Worm (Caenorhabditis elegans): ENCODE results near the gene pelo-1.

Gene pelo-1

ce11 chrIII:4223668-4224127 is 19.7 kb upstream of the pelo-1 start (continued):
- no peak for TF ChIP-seq Y105C5A.15 (GFP tag; IDR thresholded peaks at IDR 0.05)
- TF ChIP-seq fos-1 (tag; optimal IDR thresholded peaks at IDR 0.05), result no peak
- TF ChIP-seq spr-3 (GFP tag; optimal IDR thresholded peaks at IDR 0.05), result no peak
- peak; percentile 57 for TF ChIP-seq T26A8.4 (GFP tag; IDR thresholded peaks at IDR 0.05)
- TF ChIP-seq cey-2 (tag; optimal IDR thresholded peaks at IDR 0.05; ENCODE audit: borderline replicate concordance, insufficient read depth), result no peak
- no peak for TF ChIP-seq duxl-1 (tag; optimal IDR thresholded peaks at IDR 0.05; ENCODE audit: poor library complexity)
- peak in 1 of 2 experiments; percentile 99 for TF ChIP-seq unc-62 (GFP tag; optimal IDR thresholded peaks at IDR 0.05 in 1 of 2)
- TF ChIP-seq unc-62 (tag; optimal IDR thresholded peaks at IDR 0.05), result no peak
- peak; percentile 1 for TF ChIP-seq zfp-2 (tag; optimal IDR thresholded peaks at IDR 0.05)
- TF ChIP-seq arid-1 (GFP tag; conservative IDR thresholded peaks at IDR 0.05), result peak; percentile 72
- no peak for TF ChIP-seq lim-7 (GFP tag; IDR thresholded peaks at IDR 0.05)
- TF ChIP-seq attf-4 (tag; optimal IDR thresholded peaks at IDR 0.05), result no peak
- no peak for TF ChIP-seq nhr-111 (GFP tag; optimal IDR thresholded peaks at IDR 0.05)
- peak; percentile 91 for TF ChIP-seq ceh-20 (GFP tag; IDR thresholded peaks at IDR 0.05)
- no peak for TF ChIP-seq D1046.2 (GFP tag; IDR thresholded peaks at IDR 0.05)
- TF ChIP-seq mes-2 (tag; optimal IDR thresholded peaks at IDR 0.05; ENCODE audit: poor library complexity, severe bottlenecking), result peak; percentile 80
- TF ChIP-seq unc-39 (tag; optimal IDR thresholded peaks at IDR 0.05), result no peak
- peak; percentile 80 for TF ChIP-seq mxl-3 (GFP tag; optimal IDR thresholded peaks at IDR 0.05)
- peak; percentile 89 for TF ChIP-seq dmd-6 (GFP tag; IDR thresholded peaks at IDR 0.05)
- no peak for TF ChIP-seq daf-12 (tag; optimal IDR thresholded peaks at IDR 0.05)
- TF ChIP-seq ztf-11 (tag; optimal IDR thresholded peaks at IDR 0.05), result no peak
- TF ChIP-seq nhr-48 (tag; optimal IDR thresholded peaks at IDR 0.05), result peak; percentile 64
- no peak for TF ChIP-seq snpc-4 (tag; optimal IDR thresholded peaks at IDR 0.05)
- peak in 1 of 2 experiments; percentile 87 for TF ChIP-seq hif-1 (tag; optimal IDR thresholded peaks at IDR 0.05)

DNA sequence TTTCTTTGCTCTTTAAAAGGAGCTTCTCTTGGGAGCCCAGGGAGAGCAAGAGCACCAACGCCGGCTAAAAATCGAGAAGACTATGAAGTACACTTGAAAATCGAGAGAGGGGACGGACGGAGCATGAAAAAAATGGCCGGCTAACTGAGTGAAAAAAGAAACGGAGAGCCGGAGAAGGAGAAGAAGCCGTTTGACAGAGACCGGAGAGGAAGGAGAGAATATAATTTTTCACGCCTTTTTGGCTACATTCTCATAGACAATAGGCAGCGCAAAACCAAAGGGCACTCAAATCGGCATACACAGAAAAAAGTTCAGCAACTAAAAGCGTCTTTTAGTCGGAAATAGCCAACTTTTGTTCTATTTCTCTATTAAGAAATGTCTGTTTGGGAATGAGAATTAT is 17.5 kb upstream of the pelo-1 start:
- TF ChIP-seq hmg-1.1 (GFP tag; IDR thresholded peaks at IDR 0.05), result peak; percentile 64
- TF ChIP-seq daf-12 (tag; optimal IDR thresholded peaks at IDR 0.05), result no peak
- peak; percentile 91 for TF ChIP-seq aha-1 (tag)
- TF ChIP-seq lim-7 (GFP tag; IDR thresholded peaks at IDR 0.05), result no peak
- no peak for TF ChIP-seq daf-16 (GFP tag; optimal IDR thresholded peaks at IDR 0.05)
- TF ChIP-seq daf-16 (tag; optimal IDR thresholded peaks at IDR 0.05), result no peak

DNA sequence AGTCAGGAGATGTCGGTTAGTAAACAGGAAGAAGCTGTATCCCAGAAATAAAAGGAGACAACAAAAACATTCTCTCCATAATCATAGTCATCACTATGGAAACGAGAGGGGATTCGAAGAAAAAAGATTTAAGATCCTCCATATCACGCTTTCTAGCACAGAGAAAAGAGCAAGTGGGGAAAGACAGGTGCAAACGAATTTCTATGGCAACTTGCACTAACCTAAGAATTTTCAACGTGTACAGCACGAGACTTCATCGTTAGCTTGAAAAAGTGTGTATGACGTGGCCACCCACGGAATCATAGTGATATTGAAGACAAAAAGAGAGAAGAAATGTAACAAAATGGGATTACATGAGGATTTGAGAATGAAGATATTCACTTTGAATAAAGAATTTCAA is 16.8 kb upstream of the pelo-1 start:
- TF ChIP-seq nhr-11 (tag; optimal IDR thresholded peaks at IDR 0.05) (peak; percentile 50), nhr-76 (tag; optimal IDR thresholded peaks at IDR 0.05) (no peak)

- TF ChIP-seq cey-2 (tag; optimal IDR thresholded peaks at IDR 0.05; ENCODE audit: borderline replicate concordance, insufficient read depth) (no peak), saeg-2 (GFP tag; IDR thresholded peaks at IDR 0.05) (no peak), zfp-3 (GFP tag; conservative IDR thresholded peaks at IDR 0.05) (no peak), nhr-6 (tag; optimal IDR thresholded peaks at IDR 0.05) (no peak), hif-1 (tag; optimal IDR thresholded peaks at IDR 0.05) (no peak), attf-4 (tag; optimal IDR thresholded peaks at IDR 0.05) (no peak), spr-1 (tag; optimal IDR thresholded peaks at IDR 0.05) (no peak), mxl-3 (GFP tag; optimal IDR thresholded peaks at IDR 0.05) (no peak), jun-1 (tag; optimal IDR thresholded peaks at IDR 0.05) (no peak), aly-2 (tag; optimal IDR thresholded peaks at IDR 0.05) (no peak), D1046.2 (GFP tag; IDR thresholded peaks at IDR 0.05) (no peak), dmd-6 (GFP tag; IDR thresholded peaks at IDR 0.05) (no peak), duxl-1 (tag; optimal IDR thresholded peaks at IDR 0.05; ENCODE audit: poor library complexity) (no peak), ceh-28 (tag; optimal IDR thresholded peaks at IDR 0.05) (no peak), F44E2.7 (GFP tag; IDR thresholded peaks at IDR 0.05) (no peak), T20F7.1 (GFP tag; optimal IDR thresholded peaks at IDR 0.05) (no peak), zip-11 (GFP tag; IDR thresholded peaks at IDR 0.05) (no peak)
Observed at ce11 chrIII:4210661-4211060, 6.6 kb upstream of the pelo-1 start.
